Worm (Caenorhabditis elegans) whole organism, L3 larva: ENCODE results near the gene Y66D12A.7.

Experiments used
- fkh-10 ChIP-seq: sonication (generic microtip); optimal IDR thresholded peaks from 2 replicates; lab custom pipeline; 2017; ENCODE audit warnings: missing biosample characterization, missing genetic modification reagents, missing genetic modification characterization
- lin-15B ChIP-seq: fragments of 150-350 bp; optimal IDR thresholded peaks from 2 replicates; lab custom pipeline; 2014; ENCODE audit warnings: missing biosample characterization, missing genetic modification characterization
- nhr-237 ChIP-seq: fragments of 150-350 bp; optimal IDR thresholded peaks from 2 replicates; lab custom pipeline; 2014; ENCODE audit warnings: missing biosample characterization, missing genetic modification characterization
- nhr-43 ChIP-seq: sonication (generic microtip); optimal IDR thresholded peaks from 2 replicates; lab custom pipeline; 2016; ENCODE audit warnings: mild to moderate bottlenecking, missing genetic modification characterization, missing compliant biosample characterization; ENCODE audit not compliant: poor library complexity, severe bottlenecking
- pha-4 ChIP-seq: fragments of 150-350 bp; optimal IDR thresholded peaks from 2 replicates; lab custom pipeline; 2014; ENCODE audit warnings: missing biosample characterization, missing genetic modification reagents, missing genetic modification characterization
- pqm-1 ChIP-seq: fragments of 150-350 bp; optimal IDR thresholded peaks from 2 replicates; lab custom pipeline; 2017; ENCODE audit warnings: missing biosample characterization, missing genetic modification characterization, inconsistent platforms
- skn-1 ChIP-seq: fragments of 150-350 bp; optimal IDR thresholded peaks from 2 replicates; lab custom pipeline; 2014; ENCODE audit warnings: missing biosample characterization, missing genetic modification characterization
- unc-39 ChIP-seq: sonication (generic microtip); optimal IDR thresholded peaks from 4 replicates; lab custom pipeline; 2017; ENCODE audit warnings: missing biosample characterization, missing genetic modification characterization
- ztf-4 ChIP-seq: fragments of 150-350 bp; optimal IDR thresholded peaks from 2 replicates; lab custom pipeline; 2014; ENCODE audit warnings: missing biosample characterization, missing genetic modification characterization

ce11 chrIII:11573921-11574320 lies 6.4 kb downstream of the Y66D12A.7 start, which contains the start of gene Y66D12A.8:
- no peak for TF ChIP-seq pqm-1 (tag; lab: Kevin White, UChicago)
- no peak for TF ChIP-seq nhr-43 (tag; lab: Kevin White, UChicago)
- TF ChIP-seq nhr-237 (tag; lab: Kevin White, UChicago), result no peak
- no peak for TF ChIP-seq unc-39 (tag; lab: Kevin White, UChicago)
- TF ChIP-seq fkh-10 (GFP tag; lab: Kevin White, UChicago), result no peak
- TF ChIP-seq pha-4, result no peak
- TF ChIP-seq ztf-4, result no peak
- TF ChIP-seq lin-15B, result no peak
- no peak for TF ChIP-seq skn-1 (tag; lab: Kevin White, UChicago)
